Worm (Caenorhabditis elegans) whole organism, L1 larva: Measurements from ENCODE around the gene rps-2.

Experiments used
- C04F5.9 ChIP-seq: sonication (generic microtip); optimal IDR thresholded peaks from 2 replicates; lab custom pipeline; 2016; ENCODE audit warnings: missing genetic modification characterization, missing compliant biosample characterization
- C16A3.4 ChIP-seq: fragments of 150-350 bp; optimal IDR thresholded peaks from 2 replicates; lab custom pipeline; 2014; ENCODE audit warnings: missing biosample characterization, missing genetic modification characterization
- alr-1 ChIP-seq: fragments of 200-800 bp; sonication (Bioruptor generic); optimal IDR thresholded peaks from 2 replicates; lab custom pipeline; 2018; ENCODE audit warnings: borderline replicate concordance, mild to moderate bottlenecking, missing genetic modification characterization, missing compliant biosample characterization
- aly-2 ChIP-seq: fragments of 150-350 bp; optimal IDR thresholded peaks from 2 replicates; lab custom pipeline; 2014; ENCODE audit warnings: missing biosample characterization, missing genetic modification characterization
- ama-1 ChIP-seq: fragments of 150-350 bp; optimal IDR thresholded peaks from 2 replicates; lab custom pipeline; 2014
- blmp-1 ChIP-seq: fragments of 150-350 bp; optimal IDR thresholded peaks from 2 replicates; lab custom pipeline; 2014; ENCODE audit warnings: missing biosample characterization, missing genetic modification characterization
- ceh-8 ChIP-seq: fragments of 200-800 bp; sonication (Bioruptor generic); optimal IDR thresholded peaks from 2 replicates; lab custom pipeline; 2018; ENCODE audit warnings: mild to moderate bottlenecking, missing genetic modification characterization, moderate library complexity, missing compliant biosample characterization
- ceh-82 ChIP-seq, 3 experiments: fragments of 150-350 bp in 1 of 3; sonication (generic microtip) in 2 of 3; optimal IDR thresholded peaks; 2 replicates each; lab custom pipeline; 2014 to 2017; ENCODE audit warnings: missing biosample characterization in 3 of 3, missing genetic modification characterization in 3 of 3
- ceh-88 ChIP-seq: fragments of 200-800 bp; sonication (Bioruptor generic); IDR thresholded peaks from 2 replicates; pipeline ENCODE4 v1.3.6; 2022; ENCODE audit warnings: missing genetic modification characterization, missing compliant biosample characterization
- dpl-1 ChIP-seq, 3 experiments: fragments of 150-350 bp in 2 of 3; sonication (generic microtip) in 1 of 3; optimal IDR thresholded peaks; 2 replicates each; lab custom pipeline; 2014 to 2017; ENCODE audit warnings: missing biosample characterization in 3 of 3, missing genetic modification characterization in 3 of 3, missing genetic modification reagents in 3 of 3
- dsc-1 ChIP-seq: sonication (generic microtip); optimal IDR thresholded peaks from 2 replicates; lab custom pipeline; 2016; ENCODE audit warnings: mild to moderate bottlenecking, missing genetic modification characterization, missing compliant biosample characterization
- efl-1 ChIP-seq, 4 experiments: fragments of 150-350 bp; optimal IDR thresholded peaks in 3 of 4; peaks in 1 of 4; 1 replicate in 1 of 4; 2 replicates in 3 of 4; lab custom pipeline; 2014; ENCODE audit warnings: missing biosample characterization in 2 of 4, missing genetic modification characterization in 2 of 4, missing genetic modification reagents in 2 of 4
- efl-3 ChIP-seq: fragments of 200-800 bp; sonication (Bioruptor generic); optimal IDR thresholded peaks from 2 replicates; lab custom pipeline; 2018; ENCODE audit warnings: mild to moderate bottlenecking, missing genetic modification characterization, missing compliant biosample characterization
- egl-27 ChIP-seq, 2 experiments: fragments of 150-350 bp in 1 of 2; sonication (generic microtip); optimal IDR thresholded peaks; 3 replicates each; lab custom pipeline; 2017 to 2018; ENCODE audit warnings: missing biosample characterization in 2 of 2, missing genetic modification characterization in 2 of 2, missing genetic modification reagents in 2 of 2
- elt-3 ChIP-seq, 6 experiments: fragments of 150-350 bp in 1 of 6; sonication (generic microtip); optimal IDR thresholded peaks; 2 replicates each; lab custom pipeline; 2017 to 2018; ENCODE audit warnings: missing biosample characterization in 6 of 6, missing genetic modification characterization in 6 of 6, inconsistent platforms in 1 of 6
- ets-5 ChIP-seq: fragments of 200-800 bp; sonication (Bioruptor generic); IDR thresholded peaks from 2 replicates; pipeline ENCODE4 v1.3.6; 2022; ENCODE audit warnings: missing genetic modification characterization, missing compliant biosample characterization
- fkh-10 ChIP-seq: sonication (generic microtip); optimal IDR thresholded peaks from 2 replicates; lab custom pipeline; 2017; ENCODE audit warnings: missing biosample characterization, missing genetic modification reagents, missing genetic modification characterization
- fos-1 ChIP-seq: fragments of 150-350 bp; optimal IDR thresholded peaks from 2 replicates; lab custom pipeline; 2014; ENCODE audit warnings: missing biosample characterization, missing genetic modification characterization
- hlh-17 ChIP-seq: fragments of 200-800 bp; sonication (Bioruptor generic); optimal IDR thresholded peaks from 2 replicates; lab custom pipeline; 2018; ENCODE audit warnings: missing genetic modification characterization, mild to moderate bottlenecking, missing compliant biosample characterization, moderate library complexity, borderline replicate concordance
- hlh-4 ChIP-seq: sonication (generic microtip); optimal IDR thresholded peaks from 2 replicates; lab custom pipeline; 2016; ENCODE audit warnings: mild to moderate bottlenecking, missing genetic modification characterization, missing compliant biosample characterization
- hpl-2 ChIP-seq: fragments of 150-350 bp; optimal IDR thresholded peaks from 2 replicates; lab custom pipeline; 2014; ENCODE audit warnings: missing biosample characterization, missing genetic modification reagents, missing genetic modification characterization
- irx-1 ChIP-seq: sonication (generic microtip); optimal IDR thresholded peaks from 2 replicates; lab custom pipeline; 2016; ENCODE audit warnings: missing genetic modification characterization, missing compliant biosample characterization
- isw-1 ChIP-seq: fragments of 200-800 bp; sonication (Bioruptor generic); IDR thresholded peaks from 2 replicates; pipeline ENCODE4 v1.3.6; 2022; ENCODE audit warnings: missing genetic modification characterization, missing compliant biosample characterization
- lin-13 ChIP-seq: fragments of 150-350 bp; optimal IDR thresholded peaks from 2 replicates; lab custom pipeline; 2014; ENCODE audit warnings: missing biosample characterization, missing genetic modification reagents, missing genetic modification characterization
- lin-14 ChIP-seq: fragments of 200-800 bp; sonication (Bioruptor generic); optimal IDR thresholded peaks from 2 replicates; lab custom pipeline; 2018; ENCODE audit warnings: mild to moderate bottlenecking, missing genetic modification characterization, moderate library complexity, missing compliant biosample characterization
- lin-15B ChIP-seq: fragments of 150-350 bp; sonication (generic microtip); optimal IDR thresholded peaks from 3 replicates; lab custom pipeline; 2014; ENCODE audit warnings: missing biosample characterization, missing genetic modification characterization
- lin-39 ChIP-seq: fragments of 150-350 bp; optimal IDR thresholded peaks from 2 replicates; lab custom pipeline; 2014; ENCODE audit warnings: missing biosample characterization, missing genetic modification reagents, missing genetic modification characterization
- lir-3 ChIP-seq: sonication (generic microtip); optimal IDR thresholded peaks from 2 replicates; lab custom pipeline; 2016; ENCODE audit warnings: mild to moderate bottlenecking, missing genetic modification characterization, moderate library complexity, missing compliant biosample characterization; ENCODE audit not compliant: poor library complexity
- lsy-2 ChIP-seq, 2 experiments: fragments of 150-350 bp; optimal IDR thresholded peaks; 2 replicates each; lab custom pipeline; 2014; ENCODE audit warnings: missing biosample characterization in 2 of 2, missing genetic modification characterization in 2 of 2
- mab-9 ChIP-seq: fragments of 200-800 bp; sonication (Bioruptor generic); IDR thresholded peaks from 2 replicates; pipeline ENCODE4 v1.3.6; 2022; ENCODE audit warnings: missing genetic modification reagents, missing genetic modification characterization, missing compliant biosample characterization
- mep-1 ChIP-seq: fragments of 150-350 bp; optimal IDR thresholded peaks from 2 replicates; lab custom pipeline; 2014; ENCODE audit warnings: missing biosample characterization, missing genetic modification characterization
- nhr-11 ChIP-seq: fragments of 150-350 bp; optimal IDR thresholded peaks from 2 replicates; lab custom pipeline; 2014; ENCODE audit warnings: missing biosample characterization, missing genetic modification characterization
- nhr-12 ChIP-seq: sonication (generic microtip); optimal IDR thresholded peaks from 2 replicates; lab custom pipeline; 2017; ENCODE audit warnings: missing biosample characterization, missing genetic modification characterization
- nhr-19 ChIP-seq: fragments of 200-800 bp; sonication (Bioruptor generic); conservative IDR thresholded peaks from 2 replicates; pipeline ENCODE4 v1.3.6; 2022; ENCODE audit warnings: missing genetic modification characterization, missing compliant biosample characterization
- nhr-237 ChIP-seq: fragments of 150-350 bp; optimal IDR thresholded peaks from 2 replicates; lab custom pipeline; 2014; ENCODE audit warnings: missing biosample characterization, missing genetic modification characterization
- nhr-28 ChIP-seq: fragments of 150-350 bp; optimal IDR thresholded peaks from 2 replicates; lab custom pipeline; 2014; ENCODE audit warnings: missing biosample characterization, missing genetic modification characterization
- nhr-47 ChIP-seq: sonication (generic microtip); optimal IDR thresholded peaks from 2 replicates; lab custom pipeline; 2016; ENCODE audit warnings: mild to moderate bottlenecking, missing genetic modification characterization, moderate library complexity, missing compliant biosample characterization
- nhr-71 ChIP-seq: sonication (generic microtip); optimal IDR thresholded peaks from 2 replicates; lab custom pipeline; 2016; ENCODE audit warnings: mild to moderate bottlenecking, missing genetic modification characterization, moderate library complexity, missing compliant biosample characterization
- nhr-84 ChIP-seq: sonication (generic microtip); optimal IDR thresholded peaks from 2 replicates; lab custom pipeline; 2017; ENCODE audit warnings: missing biosample characterization, missing genetic modification characterization
- skn-1 ChIP-seq: fragments of 150-350 bp; optimal IDR thresholded peaks from 2 replicates; lab custom pipeline; 2014; ENCODE audit warnings: missing biosample characterization, missing genetic modification characterization
- snpc-4 ChIP-seq: fragments of 150-350 bp; optimal IDR thresholded peaks from 2 replicates; lab custom pipeline; 2014; ENCODE audit warnings: missing biosample characterization, missing genetic modification characterization
- snu-23 ChIP-seq: sonication (generic microtip); optimal IDR thresholded peaks from 2 replicates; lab custom pipeline; 2016; ENCODE audit warnings: missing genetic modification characterization, missing compliant biosample characterization
- sox-4 ChIP-seq: sonication (generic microtip); optimal IDR thresholded peaks from 2 replicates; lab custom pipeline; 2016; ENCODE audit warnings: missing genetic modification characterization, missing compliant biosample characterization
- sup-37 ChIP-seq: fragments of 200-800 bp; sonication (Bioruptor generic); optimal IDR thresholded peaks from 2 replicates; lab custom pipeline; 2018; ENCODE audit warnings: mild to moderate bottlenecking, missing genetic modification characterization, missing compliant biosample characterization
- swsn-7 ChIP-seq: sonication (generic microtip); optimal IDR thresholded peaks from 2 replicates; lab custom pipeline; 2016; ENCODE audit warnings: missing genetic modification characterization, missing compliant biosample characterization
- tbx-2 ChIP-seq: sonication (generic microtip); optimal IDR thresholded peaks from 2 replicates; lab custom pipeline; 2016; ENCODE audit warnings: missing genetic modification characterization, missing compliant biosample characterization
- unc-130 ChIP-seq: fragments of 150-350 bp; optimal IDR thresholded peaks from 2 replicates; lab custom pipeline; 2017; ENCODE audit warnings: missing biosample characterization, missing genetic modification characterization, inconsistent platforms
- unc-62 ChIP-seq: fragments of 150-350 bp; optimal IDR thresholded peaks from 2 replicates; lab custom pipeline; 2014; ENCODE audit warnings: missing biosample characterization, missing genetic modification reagents, missing genetic modification characterization
- unc-98 ChIP-seq: fragments of 200-800 bp; sonication (Bioruptor generic); IDR thresholded peaks from 2 replicates; pipeline ENCODE4 v1.3.6; 2022; ENCODE audit warnings: missing genetic modification characterization, missing compliant biosample characterization
- zip-4 ChIP-seq: fragments of 200-800 bp; sonication (Bioruptor generic); optimal IDR thresholded peaks from 2 replicates; lab custom pipeline; 2018; ENCODE audit warnings: mild to moderate bottlenecking, missing genetic modification characterization, moderate library complexity, missing compliant biosample characterization
- ztf-11 ChIP-seq, 2 experiments: sonication (generic microtip); optimal IDR thresholded peaks; 2 replicates each; lab custom pipeline; 2016 to 2017; ENCODE audit warnings: missing genetic modification characterization in 2 of 2, missing biosample characterization in 1 of 2, missing compliant biosample characterization in 1 of 2
- ztf-4 ChIP-seq: fragments of 150-350 bp; optimal IDR thresholded peaks from 2 replicates; lab custom pipeline; 2014; ENCODE audit warnings: missing biosample characterization, missing genetic modification characterization

Gene rps-2

ce11 chrIV:7926102-7926840 is at the start of gene rps-2:
Gene rps-2, minus strand, starts transcription at chrIV:7926391.
- no peak for TF ChIP-seq ama-1 (lab: Kevin White, UChicago)
- no peak for TF ChIP-seq unc-98 (GFP tag; lab: Robert Waterston, UW)
- TF ChIP-seq efl-3 (GFP tag; lab: Kevin White, UChicago) = no peak
- no peak for TF ChIP-seq ceh-88
- TF ChIP-seq lin-15B (tag; lab: Kevin White, UChicago) = no peak
- TF ChIP-seq lin-13 = no peak
- no peak for TF ChIP-seq nhr-11
- TF ChIP-seq tbx-2 (tag; lab: Kevin White, UChicago) = no peak
- no peak for TF ChIP-seq egl-27 (tag; optimal IDR thresholded peaks at IDR 0.05; lab: Kevin White, UChicago)
- TF ChIP-seq sox-4 (tag; lab: Kevin White, UChicago) = no peak
- no peak for TF ChIP-seq nhr-237
- no peak for TF ChIP-seq fos-1 (tag; lab: Kevin White, UChicago)
- TF ChIP-seq hpl-2 (GFP tag; lab: Kevin White, UChicago) = no peak
- no peak for TF ChIP-seq dsc-1
- no peak for TF ChIP-seq snu-23
- peak; percentile 33 for TF ChIP-seq C16A3.4 (tag; lab: Kevin White, UChicago)
- peak; percentile 31 to 71 for TF ChIP-seq lsy-2 (tag; optimal IDR thresholded peaks at IDR 0.05; lab: Kevin White, UChicago)
- no peak for TF ChIP-seq aly-2 (tag; lab: Kevin White, UChicago)
- no peak for TF ChIP-seq lir-3 (tag; lab: Kevin White, UChicago)
- no peak for TF ChIP-seq sup-37
- no peak for TF ChIP-seq ztf-11 (tag; optimal IDR thresholded peaks at IDR 0.05; lab: Kevin White, UChicago)
- TF ChIP-seq zip-4 (GFP tag; lab: Kevin White, UChicago) = no peak
- TF ChIP-seq hlh-17 (GFP tag; lab: Kevin White, UChicago) = no peak
- peak; percentile 40 to 55 for TF ChIP-seq efl-1 (optimal IDR thresholded peaks at IDR 0.05; lab: Kevin White, UChicago)
- peak in 1 of 2 experiments; percentile 34 for TF ChIP-seq efl-1 (GFP tag; optimal IDR thresholded peaks at IDR 0.05 in 1 of 2; lab: Kevin White, UChicago)
- TF ChIP-seq swsn-7 (tag; lab: Kevin White, UChicago) = no peak
- TF ChIP-seq alr-1 (tag; lab: Kevin White, UChicago) = no peak
- TF ChIP-seq ceh-8 (GFP tag; lab: Kevin White, UChicago) = no peak
- TF ChIP-seq unc-130 = no peak
- no peak for TF ChIP-seq ztf-4 (tag; lab: Kevin White, UChicago)
- no peak for TF ChIP-seq ets-5
- TF ChIP-seq lin-39 (tag; lab: Kevin White, UChicago) = peak; percentile 3
- TF ChIP-seq isw-1 (GFP tag; lab: Robert Waterston, UW) = no peak
- peak; percentile 39 for TF ChIP-seq skn-1 (tag; lab: Kevin White, UChicago)
- TF ChIP-seq blmp-1 (tag; lab: Kevin White, UChicago) = peak; percentile 48
- no peak for TF ChIP-seq snpc-4 (tag; lab: Kevin White, UChicago)
- no peak for TF ChIP-seq irx-1
- TF ChIP-seq dpl-1 (GFP tag; optimal IDR thresholded peaks at IDR 0.05; lab: Kevin White, UChicago) = peak in 2 of 3 experiments; percentile 29 to 53
- TF ChIP-seq nhr-19 (GFP tag; lab: Robert Waterston, UW) = 0 out of 2 replicates have a peak, but pooled peaks have one; percentile 3
- no peak for TF ChIP-seq fkh-10 (GFP tag; lab: Kevin White, UChicago)
- TF ChIP-seq mep-1 = peak; percentile 33
- no peak for TF ChIP-seq lin-14 (GFP tag; lab: Kevin White, UChicago)
- peak; percentile 8 for TF ChIP-seq nhr-47 (tag; lab: Kevin White, UChicago)
- no peak for TF ChIP-seq C04F5.9 (tag; lab: Kevin White, UChicago)
- no peak for TF ChIP-seq nhr-84 (tag; lab: Kevin White, UChicago)
- TF ChIP-seq nhr-12 (tag; lab: Kevin White, UChicago) = no peak
- TF ChIP-seq ceh-82 (tag; optimal IDR thresholded peaks at IDR 0.05; lab: Kevin White, UChicago) = no peak
- no peak for TF ChIP-seq unc-62 (GFP tag; lab: Kevin White, UChicago)
- TF ChIP-seq mab-9 (GFP tag; lab: Robert Waterston, UW) = no peak
- no peak for TF ChIP-seq nhr-28 (tag; lab: Kevin White, UChicago)
- TF ChIP-seq nhr-71 = peak; percentile 31
- TF ChIP-seq elt-3 (tag; optimal IDR thresholded peaks at IDR 0.05; lab: Kevin White, UChicago) = no peak
- no peak for TF ChIP-seq hlh-4 (tag; lab: Kevin White, UChicago)
